Worm (Caenorhabditis elegans) whole organism, early embryonic: ENCODE measurements around the gene D1054.18.

Source experiments
- ama-1 ChIP-seq: fragments of 150-350 bp; optimal IDR thresholded peaks from 2 replicates; lab custom pipeline; 2014
- ceh-36 ChIP-seq: sonication (generic microtip); optimal IDR thresholded peaks from 2 replicates; lab custom pipeline; 2016; ENCODE audit warnings: missing genetic modification characterization, inconsistent platforms, missing compliant biosample characterization
- ets-7 ChIP-seq: sonication (generic microtip); optimal IDR thresholded peaks from 2 replicates; lab custom pipeline; 2016; ENCODE audit warnings: missing genotype, missing genetic modification characterization, missing compliant biosample characterization
- hnd-1 ChIP-seq: sonication (generic microtip); optimal IDR thresholded peaks from 2 replicates; lab custom pipeline; 2016; ENCODE audit warnings: missing genetic modification characterization, missing compliant biosample characterization
- pes-1 ChIP-seq: fragments of 200-800 bp; sonication (Bioruptor generic); IDR thresholded peaks from 2 replicates; pipeline ENCODE4 v1.3.6; 2022; ENCODE audit warnings: missing genetic modification reagents, missing genetic modification characterization, missing compliant biosample characterization
- tbx-11 ChIP-seq: fragments of 200-800 bp; sonication (Bioruptor generic); IDR thresholded peaks from 2 replicates; pipeline ENCODE4 v1.3.6; 2022; ENCODE audit warnings: missing genetic modification characterization, missing compliant biosample characterization
- tra-4 ChIP-seq: sonication (generic microtip); optimal IDR thresholded peaks from 2 replicates; lab custom pipeline; 2017; ENCODE audit warnings: missing genetic modification characterization, missing compliant biosample characterization

DNA sequence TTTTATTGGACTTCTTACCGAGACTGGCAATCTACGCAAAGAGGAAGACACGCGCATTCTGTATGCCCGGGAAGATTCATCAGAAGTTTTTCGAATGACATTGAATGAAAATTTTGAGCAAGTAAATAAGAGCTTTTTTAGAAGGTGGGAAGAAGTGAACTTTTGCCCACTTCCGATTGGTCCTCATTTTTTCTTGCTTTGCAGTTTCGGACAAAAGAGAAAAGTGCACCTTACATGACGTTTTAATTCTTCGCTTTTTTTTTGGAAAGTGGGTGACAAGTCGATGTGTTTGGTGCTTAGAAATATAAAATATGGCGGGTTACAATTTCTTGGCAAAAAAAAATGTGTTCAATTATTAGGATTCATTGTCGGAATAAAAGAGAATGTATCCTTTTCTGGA, 3.4 kb upstream of the D1054.18 start, which contains the start of gene secs-1:
- TF ChIP-seq pes-1 (GFP tag; lab: Robert Waterston, UW) (no peak), ceh-36 (tag; lab: Kevin White, UChicago) (no peak), tra-4 (no peak), tbx-11 (GFP tag; lab: Robert Waterston, UW) (no peak), hnd-1 (no peak), ets-7 (tag; lab: Kevin White, UChicago) (no peak), ama-1 (lab: Kevin White, UChicago) (no peak)
